Worm (Caenorhabditis elegans): ENCODE results near the gene C24G6.8.

Gene C24G6.8

DNA sequence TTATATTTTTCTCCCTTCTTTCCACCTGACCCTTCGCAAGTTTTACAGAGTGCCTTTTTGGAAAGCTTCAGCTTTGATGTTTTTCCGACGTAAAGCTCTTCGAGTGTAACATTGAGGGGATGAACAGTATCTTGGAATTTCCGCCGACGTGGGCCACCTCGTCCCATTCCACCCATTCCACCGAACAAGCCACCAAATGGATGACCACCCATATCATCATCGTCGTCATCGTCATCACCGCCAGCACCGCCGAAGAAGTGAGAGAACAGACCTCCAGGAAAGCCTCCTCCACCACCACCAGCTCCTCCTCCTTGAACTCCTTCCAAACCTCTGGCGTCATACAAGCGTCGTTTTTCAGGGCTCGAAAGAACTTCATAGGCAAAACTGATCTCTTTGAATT is 31.4 kb downstream of the C24G6.8 start:
- TF ChIP-seq npax-4 (tag; optimal IDR thresholded peaks at IDR 0.05): no peak
- no peak for TF ChIP-seq unc-55 (GFP tag; optimal IDR thresholded peaks at IDR 0.05)
- TF ChIP-seq ets-4 (tag; optimal IDR thresholded peaks at IDR 0.05): no peak
- TF ChIP-seq pat-9 (tag; optimal IDR thresholded peaks at IDR 0.05): no peak
- no peak for TF ChIP-seq C08G9.2 (tag; optimal IDR thresholded peaks at IDR 0.05)
- no peak for TF ChIP-seq unc-86 (tag; optimal IDR thresholded peaks at IDR 0.05)
- TF ChIP-seq nfya-1 (tag; optimal IDR thresholded peaks at IDR 0.05): no peak
- TF ChIP-seq ceh-9 (tag; optimal IDR thresholded peaks at IDR 0.05): no peak
- no peak for TF ChIP-seq ama-1 (optimal IDR thresholded peaks at IDR 0.05)
- TF ChIP-seq ceh-48 (tag; optimal IDR thresholded peaks at IDR 0.05): no peak
- no peak for TF ChIP-seq ceh-19 (GFP tag; optimal IDR thresholded peaks at IDR 0.05)

DNA sequence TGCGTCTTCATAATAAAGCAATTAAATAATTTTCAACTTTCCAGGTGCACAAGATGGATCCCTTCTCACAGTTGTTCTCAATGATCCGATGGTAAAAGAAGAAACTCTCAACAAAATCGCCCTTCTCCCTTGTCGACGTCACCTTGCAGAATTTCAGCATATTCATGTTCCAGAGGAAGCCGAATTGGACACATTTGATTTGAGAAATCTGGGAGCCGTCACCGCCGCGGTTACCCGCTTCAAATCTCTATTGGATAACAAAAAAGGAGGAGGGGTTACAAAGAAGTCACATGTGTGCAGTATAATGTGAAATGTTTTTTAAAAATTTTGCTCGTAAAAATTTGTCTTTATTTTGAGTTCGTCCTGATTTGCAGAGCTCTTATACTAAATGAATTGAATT is 33.0 kb downstream of the C24G6.8 start:
- TF ChIP-seq tbx-7 (tag; optimal IDR thresholded peaks at IDR 0.05) (no peak), F13H6.1 (tag; optimal IDR thresholded peaks at IDR 0.05) (no peak), unc-3 (GFP tag; conservative IDR thresholded peaks at IDR 0.05) (no peak), unc-3 (tag; optimal IDR thresholded peaks at IDR 0.05) (no peak), ttx-3 (tag; optimal IDR thresholded peaks at IDR 0.05) (no peak), unc-42 (tag; optimal IDR thresholded peaks at IDR 0.05) (no peak), ceh-34 (tag; optimal IDR thresholded peaks at IDR 0.05) (no peak), C08G9.2 (tag; optimal IDR thresholded peaks at IDR 0.05) (no peak)

DNA sequence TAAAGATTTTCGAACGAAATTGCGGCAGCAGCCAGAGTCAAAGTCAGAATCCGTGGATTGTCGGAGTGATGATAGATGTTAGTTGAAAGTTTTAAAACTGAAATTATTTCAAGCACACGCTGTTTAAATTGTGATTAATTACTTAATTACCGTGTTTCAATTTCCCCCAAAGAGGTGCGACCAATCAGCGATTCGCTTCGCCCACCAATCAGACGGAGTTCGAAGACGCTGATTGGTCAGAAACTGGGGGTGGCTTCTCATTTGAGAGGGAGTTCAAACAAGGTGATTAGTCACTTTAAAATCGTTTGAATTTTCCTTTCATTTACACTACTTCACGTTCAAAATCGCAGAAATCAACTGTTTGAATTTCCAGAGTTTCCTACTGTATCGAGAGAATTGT is 36.2 kb downstream of the C24G6.8 start:
- no peak for TF ChIP-seq hlh-13 (GFP tag; optimal IDR thresholded peaks at IDR 0.05)
- peak; percentile 66 for TF ChIP-seq nfya-1 (tag; optimal IDR thresholded peaks at IDR 0.05)
- TF ChIP-seq hlh-8 (tag; optimal IDR thresholded peaks at IDR 0.05): no peak

DNA sequence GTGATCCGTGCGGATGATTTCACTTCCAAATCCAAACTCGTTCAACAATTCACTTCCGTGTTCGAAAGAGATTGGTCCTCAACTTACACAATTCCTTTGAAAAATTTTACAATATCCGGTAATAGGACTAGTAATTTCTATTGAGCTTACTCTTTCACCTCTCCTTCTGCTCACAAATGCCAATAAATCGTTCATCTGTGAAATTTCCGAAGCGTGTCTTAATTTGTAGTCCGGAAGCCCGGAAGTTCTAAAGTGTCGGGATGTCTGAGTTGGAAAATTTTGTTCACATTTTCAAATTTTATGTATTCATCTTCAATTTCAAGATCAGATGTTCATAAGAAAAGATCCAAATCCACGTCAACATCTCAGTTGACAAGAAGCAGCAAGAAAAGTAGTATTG is 42.2 kb downstream of the C24G6.8 start, which contains the start of gene T05C3.2:
Gene T05C3.2 (plus strand): TSS at position 301 of the 400 bp plus-strand sequence.
- TF ChIP-seq ama-1 (optimal IDR thresholded peaks at IDR 0.05) (no peak), pax-1 (tag; optimal IDR thresholded peaks at IDR 0.05) (no peak), che-1 (tag; optimal IDR thresholded peaks at IDR 0.05) (no peak), ceh-45 (GFP tag; IDR thresholded peaks at IDR 0.05) (no peak), ahr-1 (tag; optimal IDR thresholded peaks at IDR 0.05) (no peak), fkh-10 (GFP tag; optimal IDR thresholded peaks at IDR 0.05) (no peak), pag-3 (tag; optimal IDR thresholded peaks at IDR 0.05; ENCODE audit: borderline replicate concordance) (no peak), pat-9 (tag; optimal IDR thresholded peaks at IDR 0.05) (no peak), hlh-15 (tag; optimal IDR thresholded peaks at IDR 0.05) (no peak), eyg-1 (tag; optimal IDR thresholded peaks at IDR 0.05) (no peak), elt-4 (tag; optimal IDR thresholded peaks at IDR 0.05) (no peak), ceh-22 (tag; optimal IDR thresholded peaks at IDR 0.05) (no peak), unc-42 (tag; optimal IDR thresholded peaks at IDR 0.05) (no peak), K09A11.1 (tag; optimal IDR thresholded peaks at IDR 0.05; ENCODE audit: insufficient read depth) (no peak), lim-6 (tag; optimal IDR thresholded peaks at IDR 0.05) (no peak), gmeb-2 (tag; optimal IDR thresholded peaks at IDR 0.05) (no peak), ceh-19 (GFP tag; optimal IDR thresholded peaks at IDR 0.05) (no peak), lin-11 (tag; optimal IDR thresholded peaks at IDR 0.05) (no peak), fkh-6 (tag; optimal IDR thresholded peaks at IDR 0.05) (no peak), sox-4 (tag; optimal IDR thresholded peaks at IDR 0.05) (no peak)

DNA sequence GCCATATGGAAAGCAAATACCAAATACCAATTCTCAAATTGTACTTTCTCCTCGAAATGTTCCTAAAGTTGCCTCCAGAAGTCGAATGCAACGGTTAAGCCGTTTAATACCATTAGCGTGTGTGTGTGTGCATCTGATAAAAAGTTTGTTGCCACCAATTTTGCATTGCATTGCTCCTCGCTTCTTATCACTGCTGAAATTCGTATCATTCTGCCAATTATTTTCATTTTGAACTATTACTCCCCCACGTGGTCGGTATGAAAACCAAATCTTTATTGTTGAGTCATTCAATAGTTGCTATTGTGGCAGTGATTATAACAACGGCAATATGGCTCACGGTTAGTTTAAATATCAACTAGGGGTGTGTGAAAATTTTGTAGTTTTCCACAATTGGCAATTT is 45.5 kb downstream of the C24G6.8 start, which contains the start of gene T05C3.6:
Gene T05C3.6 (plus strand): TSS at position 241 of the 400 bp plus-strand sequence.
- TF ChIP-seq ahr-1 (tag; optimal IDR thresholded peaks at IDR 0.05) (no peak), F13H6.1 (tag; optimal IDR thresholded peaks at IDR 0.05) (no peak), sox-2 (GFP tag; IDR thresholded peaks at IDR 0.05) (no peak)

Measured in whole organism, late embryonic.